Worm (Caenorhabditis elegans) whole organism, L3 larva: ENCODE results near the gene cut-5.
A peak's percentile ranks its signal among the peaks of the same experiment; 100 is the strongest.

Experiments
- R02D3.7 ChIP-seq: fragments of 150-350 bp; optimal IDR thresholded peaks from 2 replicates; lab custom pipeline; 2014; ENCODE audit warnings: missing biosample characterization, missing genetic modification characterization
- aly-2 ChIP-seq: fragments of 150-350 bp; optimal IDR thresholded peaks from 2 replicates; lab custom pipeline; 2014; ENCODE audit warnings: missing biosample characterization, missing genetic modification characterization
- ama-1 ChIP-seq: fragments of 150-350 bp; optimal IDR thresholded peaks from 2 replicates; lab custom pipeline; 2018
- ceh-28 ChIP-seq: fragments of 150-350 bp; optimal IDR thresholded peaks from 2 replicates; lab custom pipeline; 2014; ENCODE audit warnings: missing biosample characterization, missing genetic modification reagents, missing genetic modification characterization
- daf-12 ChIP-seq: fragments of 150-350 bp; optimal IDR thresholded peaks from 2 replicates; lab custom pipeline; 2014; ENCODE audit warnings: missing biosample characterization, missing genetic modification reagents, missing genetic modification characterization
- egl-27 ChIP-seq: sonication (generic microtip); optimal IDR thresholded peaks from 4 replicates; lab custom pipeline; 2017; ENCODE audit warnings: missing biosample characterization, missing genetic modification reagents, missing genetic modification characterization
- egl-5 ChIP-seq: fragments of 150-350 bp; optimal IDR thresholded peaks from 2 replicates; lab custom pipeline; 2017; ENCODE audit warnings: missing biosample characterization, missing genetic modification reagents, missing genetic modification characterization, inconsistent platforms
- elt-1 ChIP-seq: fragments of 150-350 bp; optimal IDR thresholded peaks from 2 replicates; lab custom pipeline; 2014; ENCODE audit warnings: missing biosample characterization, missing genetic modification characterization
- elt-2 ChIP-seq: sonication (generic microtip); optimal IDR thresholded peaks from 2 replicates; lab custom pipeline; 2016; ENCODE audit warnings: missing genetic modification reagents, mild to moderate bottlenecking, missing genetic modification characterization, missing compliant biosample characterization
- elt-3 ChIP-seq, 3 experiments: fragments of 150-350 bp in 1 of 3; sonication (generic microtip) in 2 of 3; optimal IDR thresholded peaks; 2 replicates in 2 of 3; 4 replicates in 1 of 3; lab custom pipeline; 2014 to 2017; ENCODE audit warnings: missing biosample characterization in 3 of 3, missing genetic modification characterization in 3 of 3
- eor-1 ChIP-seq, 2 experiments: fragments of 150-350 bp; optimal IDR thresholded peaks; 2 replicates each; lab custom pipeline; 2014 to 2018; ENCODE audit warnings: missing biosample characterization in 2 of 2, missing genetic modification characterization in 2 of 2
- fos-1 ChIP-seq: fragments of 150-350 bp; optimal IDR thresholded peaks from 2 replicates; lab custom pipeline; 2014; ENCODE audit warnings: missing biosample characterization, missing genetic modification characterization
- hmg-11 ChIP-seq: sonication (generic microtip); optimal IDR thresholded peaks from 2 replicates; lab custom pipeline; 2016; ENCODE audit warnings: missing genetic modification characterization, missing compliant biosample characterization
- lin-15B ChIP-seq: fragments of 150-350 bp; optimal IDR thresholded peaks from 2 replicates; lab custom pipeline; 2014; ENCODE audit warnings: missing biosample characterization, missing genetic modification characterization
- lin-39 ChIP-seq: fragments of 150-350 bp; optimal IDR thresholded peaks from 2 replicates; lab custom pipeline; 2018; ENCODE audit warnings: missing biosample characterization, missing genetic modification reagents, missing genetic modification characterization
- mdl-1 ChIP-seq: fragments of 150-350 bp; optimal IDR thresholded peaks from 2 replicates; lab custom pipeline; 2014; ENCODE audit warnings: missing biosample characterization, missing genetic modification characterization
- mml-1 ChIP-seq: fragments of 150-350 bp; sonication (generic microtip); optimal IDR thresholded peaks from 3 replicates; lab custom pipeline; 2014; ENCODE audit warnings: missing biosample characterization, missing genetic modification characterization
- nhr-12 ChIP-seq: fragments of 150-350 bp; optimal IDR thresholded peaks from 2 replicates; lab custom pipeline; 2014; ENCODE audit warnings: missing biosample characterization, missing genetic modification characterization
- nhr-23 ChIP-seq: fragments of 150-350 bp; optimal IDR thresholded peaks from 2 replicates; lab custom pipeline; 2014; ENCODE audit warnings: missing biosample characterization, missing genetic modification reagents, missing genetic modification characterization
- nhr-25 ChIP-seq: sonication (generic microtip); optimal IDR thresholded peaks from 2 replicates; lab custom pipeline; 2017; ENCODE audit warnings: missing biosample characterization, missing genetic modification characterization
- nhr-28 ChIP-seq: fragments of 150-350 bp; optimal IDR thresholded peaks from 2 replicates; lab custom pipeline; 2014; ENCODE audit warnings: missing biosample characterization, missing genetic modification characterization
- nhr-43 ChIP-seq: sonication (generic microtip); optimal IDR thresholded peaks from 2 replicates; lab custom pipeline; 2016; ENCODE audit warnings: mild to moderate bottlenecking, missing genetic modification characterization, missing compliant biosample characterization; ENCODE audit not compliant: poor library complexity, severe bottlenecking
- nhr-76 ChIP-seq: fragments of 150-350 bp; sonication (generic microtip); optimal IDR thresholded peaks from 5 replicates; lab custom pipeline; 2014; ENCODE audit warnings: missing biosample characterization, missing genetic modification characterization
- pha-4 ChIP-seq: fragments of 150-350 bp; optimal IDR thresholded peaks from 2 replicates; lab custom pipeline; 2014; ENCODE audit warnings: missing biosample characterization, missing genetic modification reagents, missing genetic modification characterization
- pqm-1 ChIP-seq: fragments of 150-350 bp; optimal IDR thresholded peaks from 2 replicates; lab custom pipeline; 2017; ENCODE audit warnings: missing biosample characterization, missing genetic modification characterization, inconsistent platforms
- skn-1 ChIP-seq: fragments of 150-350 bp; optimal IDR thresholded peaks from 2 replicates; lab custom pipeline; 2014; ENCODE audit warnings: missing biosample characterization, missing genetic modification characterization
- ztf-11 ChIP-seq: fragments of 150-350 bp; optimal IDR thresholded peaks from 2 replicates; lab custom pipeline; 2014; ENCODE audit warnings: missing biosample characterization, missing genetic modification characterization

The cut-5 gene

DNA sequence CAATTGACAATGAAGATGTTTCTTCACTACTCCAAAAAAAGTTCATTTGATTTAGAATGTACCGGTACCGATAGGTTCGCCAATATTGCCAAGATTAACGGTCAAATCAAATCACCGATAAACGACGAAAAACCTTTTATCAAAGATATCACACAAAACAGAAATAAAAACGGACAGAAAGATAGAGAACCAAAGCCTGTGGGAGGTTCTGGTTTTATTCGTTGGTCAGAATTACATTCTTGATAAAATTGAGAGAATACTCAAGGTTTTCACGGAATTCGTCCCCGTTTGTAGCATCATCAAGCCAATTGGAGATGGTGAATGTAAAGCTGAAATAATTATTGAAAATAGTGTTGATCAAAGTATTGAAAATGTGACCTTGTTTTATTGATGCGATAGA lies 31.1 kb downstream of the cut-5 start:
- TF ChIP-seq elt-3 (tag; optimal IDR thresholded peaks at IDR 0.05; lab: Kevin White, UChicago) = peak in 1 of 3 experiments; percentile 1
- no peak for TF ChIP-seq nhr-43
- peak; percentile 65 for TF ChIP-seq nhr-25
- TF ChIP-seq mdl-1 (tag; lab: Kevin White, UChicago) = no peak
- no peak for TF ChIP-seq hmg-11 (tag; lab: Kevin White, UChicago)
- TF ChIP-seq elt-2 (tag; lab: Kevin White, UChicago) = no peak

DNA sequence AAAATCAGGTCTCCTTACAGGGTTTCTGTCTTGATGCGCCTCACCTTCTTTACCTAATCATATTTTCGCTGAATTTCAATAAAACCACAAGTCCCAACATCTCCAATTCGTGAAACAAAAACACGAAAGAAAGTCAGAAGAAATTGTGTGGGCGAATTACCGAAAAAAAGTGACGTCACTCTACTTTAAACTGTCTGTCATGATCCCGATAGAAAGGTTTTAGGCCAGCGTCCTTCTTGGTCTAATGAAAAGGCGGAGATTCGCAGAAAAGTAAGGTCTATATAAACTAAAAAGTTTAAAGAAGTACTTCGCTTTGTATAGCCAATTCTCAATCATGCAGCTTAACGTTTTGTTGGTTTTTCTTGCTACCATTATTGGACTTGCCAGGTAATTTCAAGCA lies 31.7 kb downstream of the cut-5 start, which contains the start of gene cnc-8:
TSS of gene cnc-8 (plus strand) at position 307 of the 400 bp plus-strand sequence.
- peak; percentile 69 for TF ChIP-seq nhr-23
- peak; percentile 56 for TF ChIP-seq nhr-25
- TF ChIP-seq nhr-43 = peak; percentile 6
- no peak for TF ChIP-seq aly-2 (tag; lab: Kevin White, UChicago)

DNA sequence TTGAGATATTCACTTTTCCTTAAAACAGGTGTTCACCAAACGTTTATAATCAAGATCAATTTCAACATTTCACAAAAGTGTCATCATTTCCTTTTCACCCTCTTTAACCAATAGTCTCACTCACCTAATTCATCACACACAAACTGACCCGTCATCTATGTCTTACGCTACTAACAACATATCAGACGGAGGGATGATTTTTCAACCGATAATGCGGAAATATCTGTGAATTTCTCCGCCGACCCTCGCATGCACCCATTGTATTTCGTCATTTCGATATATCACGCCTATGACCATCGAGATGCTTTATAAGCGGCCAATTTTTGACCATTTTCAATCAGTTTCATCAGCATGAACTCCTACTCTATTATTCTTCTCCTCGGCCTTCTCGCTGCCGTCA lies 33.8 kb downstream of the cut-5 start, which contains the start of gene fipr-21:
TSS of gene fipr-21 (plus strand) at position 352 of the 400 bp plus-strand sequence.
- TF ChIP-seq mdl-1 (tag; lab: Kevin White, UChicago) (no peak), nhr-25 (peak; percentile 81), elt-1 (peak; percentile 83), nhr-23 (peak; percentile 81), ceh-28 (peak; percentile 26), pqm-1 (tag; lab: Kevin White, UChicago) (no peak), nhr-43 (peak; percentile 32), mml-1 (tag; lab: Kevin White, UChicago) (no peak), ama-1 (no peak)

DNA sequence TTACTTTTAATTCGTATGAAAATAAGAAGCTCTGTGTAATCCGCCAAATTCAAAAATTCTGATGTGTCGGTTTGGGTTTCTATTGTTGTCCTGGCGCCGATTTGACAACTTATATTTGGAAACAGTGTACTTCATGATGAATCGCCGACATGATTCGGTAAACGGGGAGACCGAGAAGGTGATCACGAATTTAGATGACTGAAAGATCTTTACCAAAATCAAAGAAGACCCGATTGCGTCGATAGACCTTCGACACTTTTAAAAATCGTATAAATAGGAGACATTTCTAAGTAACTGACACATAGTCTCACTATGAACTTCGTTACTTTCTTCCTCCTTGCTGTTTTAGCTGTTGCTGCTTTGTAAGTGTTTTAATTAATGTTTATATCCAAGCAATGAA lies 35.6 kb downstream of the cut-5 start, which contains the start of gene fip-5:
TSS of gene fip-5 (plus strand) at position 312 of the 400 bp plus-strand sequence.
- TF ChIP-seq elt-3 (tag; optimal IDR thresholded peaks at IDR 0.05; lab: Kevin White, UChicago) = no peak
- no peak for TF ChIP-seq aly-2 (tag; lab: Kevin White, UChicago)
- TF ChIP-seq ztf-11 = no peak
- peak; percentile 51 for TF ChIP-seq elt-1
- no peak for TF ChIP-seq daf-12 (tag; lab: Kevin White, UChicago)
- TF ChIP-seq ama-1 = no peak
- TF ChIP-seq lin-39 = no peak
- no peak for TF ChIP-seq hmg-11 (tag; lab: Kevin White, UChicago)
- TF ChIP-seq mml-1 (tag; lab: Kevin White, UChicago) = no peak
- TF ChIP-seq, all 47 proteins: peak for 1

DNA sequence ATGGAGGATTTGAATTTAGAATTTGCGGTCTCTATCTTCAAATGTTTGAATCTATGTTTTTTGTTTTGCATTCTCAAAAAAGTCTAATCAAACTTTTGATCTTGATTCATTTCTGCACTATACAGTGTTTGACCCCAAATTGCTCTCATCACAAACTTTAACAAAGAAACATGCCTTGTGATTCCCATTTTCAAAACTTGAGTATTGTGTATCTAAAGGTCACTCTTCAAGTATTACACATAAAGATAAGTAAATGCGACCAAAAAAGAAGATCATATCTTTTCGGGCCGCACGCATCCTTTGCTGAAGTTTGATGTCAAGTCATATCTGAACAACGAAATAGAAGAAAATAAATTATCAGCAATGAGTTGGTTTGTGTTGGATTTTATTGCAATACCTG lies 36.1 kb downstream of the cut-5 start:
- no peak for TF ChIP-seq egl-5 (tag; lab: Kevin White, UChicago)
- TF ChIP-seq nhr-25 = peak; percentile 71
- TF ChIP-seq elt-1 = peak; percentile 91
- TF ChIP-seq nhr-23 = peak; percentile 82
- TF ChIP-seq, all 47 proteins: peak for 3

DNA sequence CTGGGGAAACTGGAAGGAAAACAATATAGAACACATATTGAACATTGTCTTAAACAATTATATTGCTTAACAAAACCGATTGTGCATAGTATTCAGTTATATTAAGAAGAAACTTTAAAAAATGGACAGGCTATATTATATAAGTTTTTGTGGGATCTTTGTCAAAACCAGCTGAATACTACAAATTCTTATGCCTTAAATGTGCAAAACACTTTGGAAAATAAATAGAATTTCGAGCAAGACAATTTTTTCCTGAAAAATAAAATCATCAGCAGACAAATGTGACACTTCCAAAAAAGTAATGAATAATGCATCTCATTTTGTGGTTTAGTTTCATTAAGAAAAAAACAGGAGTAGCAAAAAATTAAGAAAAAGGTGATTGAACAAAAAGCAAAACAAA lies 40.6 kb downstream of the cut-5 start:
- TF ChIP-seq lin-39 = no peak
- no peak for TF ChIP-seq ztf-11
- no peak for TF ChIP-seq daf-12 (tag; lab: Kevin White, UChicago)
- TF ChIP-seq elt-2 (tag; lab: Kevin White, UChicago) = no peak
- TF ChIP-seq egl-27 (tag; lab: Kevin White, UChicago) = no peak
- TF ChIP-seq ama-1 = no peak
- TF ChIP-seq hmg-11 (tag; lab: Kevin White, UChicago) = no peak

DNA sequence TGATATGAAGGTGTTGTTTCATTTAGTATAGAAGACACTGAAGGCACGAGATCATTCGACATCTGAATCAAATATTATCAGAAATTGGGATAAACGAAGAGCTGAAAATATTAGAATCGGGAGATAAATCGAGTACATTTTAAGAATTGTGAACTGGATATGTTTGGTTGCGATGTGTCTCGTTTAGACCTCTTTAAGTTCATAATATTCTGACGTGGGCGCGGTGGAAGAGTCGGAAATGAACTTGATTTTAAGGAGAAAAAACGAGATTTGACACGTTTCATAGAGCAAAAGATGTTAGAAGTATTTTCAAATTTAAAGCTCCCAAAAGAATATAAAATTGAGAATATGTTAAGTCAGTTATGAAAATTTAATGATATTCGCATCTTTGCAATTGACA lies 52.4 kb downstream of the cut-5 start, which contains the start of gene npr-6:
TSS of gene npr-6 (minus strand) at position 101 of the 400 bp plus-strand sequence.
- no peak for TF ChIP-seq eor-1 (tag; optimal IDR thresholded peaks at IDR 0.05; lab: Kevin White, UChicago)
- TF ChIP-seq lin-15B (tag; lab: Kevin White, UChicago) = no peak
- no peak for TF ChIP-seq pha-4 (tag; lab: Kevin White, UChicago)
- TF ChIP-seq daf-12 (tag; lab: Kevin White, UChicago) = no peak
- TF ChIP-seq egl-5 (tag; lab: Kevin White, UChicago) = no peak
- TF ChIP-seq ztf-11 = no peak
- TF ChIP-seq nhr-76 (tag; lab: Kevin White, UChicago) = no peak
- no peak for TF ChIP-seq nhr-43
- TF ChIP-seq nhr-12 (tag; lab: Kevin White, UChicago) = no peak
- TF ChIP-seq skn-1 = no peak
- TF ChIP-seq fos-1 = no peak
- TF ChIP-seq R02D3.7 = no peak
- TF ChIP-seq nhr-28 (tag; lab: Kevin White, UChicago) = no peak
